4 fruit fly cellular contexts compared by ENCODE assay signal in genomic region chr3L:8798539-8798938, dm6.
TF ChIP-seq lines count a peak whose summit lies in the region.

No protein-coding gene starts in this region.

- no peak for TF ChIP-seq CTCF in whole organism, embryonic (GFP tag; optimal IDR thresholded peaks at IDR 0.05; lab: Kevin White, UChicago)

TF ChIP-seq in whole organism, adult, 20 proteins besides CTCF, POLR2A, EP300 and RAD21:
- no peak for TF ChIP-seq CG11617 (GFP tag; optimal IDR thresholded peaks at IDR 0.05; lab: Kevin White, UChicago)
- no peak for TF ChIP-seq CG5204 (GFP tag; optimal IDR thresholded peaks at IDR 0.05; lab: Kevin White, UChicago)
- TF ChIP-seq ovo (GFP tag; optimal IDR thresholded peaks at IDR 0.05; lab: Kevin White, UChicago), result no peak
- TF ChIP-seq toe (GFP tag; optimal IDR thresholded peaks at IDR 0.05; lab: Kevin White, UChicago), result no peak
- peak; percentile 92 for TF ChIP-seq kay (GFP tag; lab: Kevin White, UChicago; ENCODE audit: borderline replicate concordance)
- TF ChIP-seq CG14711 (tag; optimal IDR thresholded peaks at IDR 0.05; lab: Kevin White, UChicago), result no peak
- TF ChIP-seq Mnt (GFP tag; optimal IDR thresholded peaks at IDR 0.05; lab: Kevin White, UChicago), result no peak
- TF ChIP-seq Crg-1 (GFP tag; optimal IDR thresholded peaks at IDR 0.05; lab: Kevin White, UChicago), result no peak
- no peak for TF ChIP-seq cic (GFP tag; optimal IDR thresholded peaks at IDR 0.05; lab: Kevin White, UChicago)
- TF ChIP-seq bab1 (GFP tag; optimal IDR thresholded peaks at IDR 0.05; lab: Kevin White, UChicago), result peak; percentile 3
TF ChIP-seq in whole organism, adult: peak in this region for 2.

TF ChIP-seq in whole organism, embryonic, 481 proteins besides CTCF, POLR2A, EP300 and RAD21:
- peak in 1 of 2 experiments; percentile 70 for TF ChIP-seq eve (GFP tag; optimal IDR thresholded peaks at IDR 0.05; lab: Kevin White, UChicago)
- peak; percentile 100 for TF ChIP-seq CG8359 (GFP tag; optimal IDR thresholded peaks at IDR 0.05; lab: Kevin White, UChicago; ENCODE audit: borderline replicate concordance)
- TF ChIP-seq CG15601 (tag; optimal IDR thresholded peaks at IDR 0.05; lab: Kevin White, UChicago), result no peak
- no peak for TF ChIP-seq CG33557 (GFP tag; optimal IDR thresholded peaks at IDR 0.05; lab: Kevin White, UChicago)
- TF ChIP-seq Tbp (GFP tag; optimal IDR thresholded peaks at IDR 0.05; lab: Kevin White, UChicago), result peak; percentile 28

TF ChIP-seq in whole organism, pupa, 21 proteins besides CTCF, POLR2A, EP300 and RAD21:
- TF ChIP-seq EcR (GFP tag; optimal IDR thresholded peaks at IDR 0.05; lab: Kevin White, UChicago), result no peak
- TF ChIP-seq CG12605 (GFP tag; IDR thresholded peaks at IDR 0.05; lab: Robert Waterston, UW), result no peak
- peak; percentile 4 for TF ChIP-seq D1 (tag; optimal IDR thresholded peaks at IDR 0.05; lab: Kevin White, UChicago)
- no peak for TF ChIP-seq Pif1B (GFP tag; optimal IDR thresholded peaks at IDR 0.05; lab: Kevin White, UChicago)
- TF ChIP-seq rn (GFP tag; IDR thresholded peaks at IDR 0.05; lab: Robert Waterston, UW), result no peak

TF ChIP-seq in whole organism, wandering third instar larva, 38 proteins besides CTCF, POLR2A, EP300 and RAD21:
- no peak for TF ChIP-seq CG9705 (GFP tag; optimal IDR thresholded peaks at IDR 0.05; lab: Kevin White, UChicago)
- no peak for TF ChIP-seq OdsH (GFP tag; optimal IDR thresholded peaks at IDR 0.05; lab: Kevin White, UChicago)
- peak; percentile 92 for TF ChIP-seq Myc (optimal IDR thresholded peaks at IDR 0.05; lab: Kevin White, UChicago)
